Fruit fly (Drosophila melanogaster) whole organism, prepupa: ENCODE data around the gene ago.

ENCODE experiments used
- Blimp-1 ChIP-seq: fragments of 200-800 bp; sonication (Bioruptor generic); optimal IDR thresholded peaks from 3 replicates; lab custom pipeline; 2017; ENCODE audit warnings: missing biosample characterization, missing genetic modification characterization, mild to moderate bottlenecking, moderate library complexity, missing genetic modification reagents
- CG10631 ChIP-seq: fragments of 200-800 bp; sonication (Bioruptor generic); optimal IDR thresholded peaks from 2 replicates; lab custom pipeline; 2016; ENCODE audit warnings: missing biosample characterization, missing genetic modification characterization
- CG10669 ChIP-seq: fragments of 200-800 bp; sonication (Bioruptor generic); optimal IDR thresholded peaks from 3 replicates; lab custom pipeline; 2018; ENCODE audit warnings: missing biosample characterization, mild to moderate bottlenecking, missing genetic modification characterization, moderate library complexity
- CG11294 ChIP-seq: fragments of 200-800 bp; sonication (Bioruptor generic); IDR thresholded peaks from 2 replicates; pipeline ENCODE4 v1.3.6; 2022; ENCODE audit warnings: missing biosample characterization, missing genetic modification characterization
- CG11762 ChIP-seq: fragments of 200-800 bp; sonication (Bioruptor generic); optimal IDR thresholded peaks from 3 replicates; lab custom pipeline; 2016; ENCODE audit warnings: missing biosample characterization, missing genetic modification characterization; ENCODE audit not compliant: insufficient read depth
- CG11902 ChIP-seq: fragments of 200-800 bp; sonication (Bioruptor generic); optimal IDR thresholded peaks from 3 replicates; lab custom pipeline; 2016; ENCODE audit warnings: missing biosample characterization, missing genetic modification characterization
- CG15336 ChIP-seq: fragments of 200-800 bp; sonication (Bioruptor generic); IDR thresholded peaks from 2 replicates; pipeline ENCODE4 v1.3.6; 2022; ENCODE audit warnings: missing biosample characterization, missing genetic modification characterization
- CG3032 ChIP-seq: fragments of 200-800 bp; optimal IDR thresholded peaks from 2 replicates; lab custom pipeline; 2019; ENCODE audit warnings: missing biosample characterization, mild to moderate bottlenecking, missing genetic modification characterization, moderate library complexity
- CG34406 ChIP-seq: fragments of 200-800 bp; sonication (Bioruptor generic); optimal IDR thresholded peaks from 3 replicates; lab custom pipeline; 2016; ENCODE audit warnings: missing biosample characterization, missing genetic modification characterization
- CG3919 ChIP-seq: fragments of 200-800 bp; sonication (Bioruptor generic); optimal IDR thresholded peaks from 3 replicates; lab custom pipeline; 2016; ENCODE audit warnings: missing biosample characterization, missing genetic modification characterization
- CG4318 ChIP-seq: fragments of 200-800 bp; sonication (Bioruptor generic); optimal IDR thresholded peaks from 3 replicates; lab custom pipeline; 2017; ENCODE audit warnings: missing biosample characterization, mild to moderate bottlenecking, missing genetic modification characterization
- CG6163 ChIP-seq: fragments of 200-800 bp; sonication (Bioruptor generic); IDR thresholded peaks from 3 replicates; pipeline ENCODE4 v1.3.6; 2022; ENCODE audit warnings: missing biosample characterization, missing genetic modification characterization
- CG6276 ChIP-seq: fragments of 200-800 bp; sonication (Bioruptor generic); optimal IDR thresholded peaks from 2 replicates; lab custom pipeline; 2017; ENCODE audit warnings: missing biosample characterization, mild to moderate bottlenecking, missing genetic modification characterization
- CG6808 ChIP-seq: fragments of 200-800 bp; sonication (Bioruptor generic); optimal IDR thresholded peaks from 3 replicates; lab custom pipeline; 2017; ENCODE audit warnings: missing biosample characterization, missing genetic modification characterization, mild to moderate bottlenecking, moderate library complexity, missing genetic modification reagents
- CG7368 ChIP-seq: fragments of 200-800 bp; sonication (Bioruptor generic); optimal IDR thresholded peaks from 3 replicates; lab custom pipeline; 2016; ENCODE audit warnings: missing biosample characterization, missing genetic modification characterization
- CG8119 ChIP-seq: fragments of 200-800 bp; sonication (Bioruptor generic); IDR thresholded peaks from 3 replicates; pipeline ENCODE4 v1.3.6; 2022; ENCODE audit warnings: missing biosample characterization, missing genetic modification characterization
- CG8319 ChIP-seq: fragments of 200-800 bp; sonication (Bioruptor generic); optimal IDR thresholded peaks from 3 replicates; lab custom pipeline; 2016; ENCODE audit warnings: missing biosample characterization, missing genetic modification characterization
- CG8632 ChIP-seq: fragments of 200-800 bp; sonication (Bioruptor generic); optimal IDR thresholded peaks from 3 replicates; lab custom pipeline; 2016; ENCODE audit warnings: missing biosample characterization, missing genetic modification characterization
- CG9139 ChIP-seq: fragments of 200-800 bp; sonication (Bioruptor generic); optimal IDR thresholded peaks from 3 replicates; lab custom pipeline; 2017; ENCODE audit warnings: missing biosample characterization, mild to moderate bottlenecking, missing genetic modification characterization
- Ets96B ChIP-seq: fragments of 200-800 bp; optimal IDR thresholded peaks from 2 replicates; lab custom pipeline; 2019; ENCODE audit warnings: missing biosample characterization, mild to moderate bottlenecking, missing genetic modification characterization, moderate library complexity
- Gug ChIP-seq: fragments of 200-800 bp; sonication (Bioruptor generic); IDR thresholded peaks from 2 replicates; pipeline ENCODE4 v1.3.6; 2022; ENCODE audit warnings: missing biosample characterization, missing genetic modification characterization
- Hr39 ChIP-seq: fragments of 200-800 bp; sonication (Bioruptor generic); optimal IDR thresholded peaks from 2 replicates; lab custom pipeline; 2016; ENCODE audit warnings: missing biosample characterization, missing genetic modification characterization
- Hr4 ChIP-seq: fragments of 200-800 bp; sonication (Bioruptor generic); optimal IDR thresholded peaks from 3 replicates; lab custom pipeline; 2016; ENCODE audit warnings: missing biosample characterization, missing genetic modification characterization
- Lpt ChIP-seq: fragments of 200-800 bp; sonication (Bioruptor generic); optimal IDR thresholded peaks from 3 replicates; lab custom pipeline; 2016; ENCODE audit warnings: missing biosample characterization, missing genetic modification characterization
- OdsH ChIP-seq: fragments of 200-800 bp; sonication (Bioruptor generic); optimal IDR thresholded peaks from 3 replicates; lab custom pipeline; 2016; ENCODE audit warnings: missing biosample characterization, missing genetic modification characterization
- Smox ChIP-seq: fragments of 200-800 bp; sonication (Bioruptor generic); optimal IDR thresholded peaks from 3 replicates; lab custom pipeline; 2016; ENCODE audit warnings: missing biosample characterization, missing genetic modification characterization
- Sox14 ChIP-seq: fragments of 200-800 bp; sonication (Bioruptor generic); optimal IDR thresholded peaks from 3 replicates; lab custom pipeline; 2016; ENCODE audit warnings: missing biosample characterization, missing genetic modification characterization
- achi ChIP-seq: fragments of 200-800 bp; sonication (Bioruptor generic); optimal IDR thresholded peaks from 3 replicates; lab custom pipeline; 2016; ENCODE audit warnings: missing biosample characterization, missing genetic modification characterization
- acj6 ChIP-seq: fragments of 200-800 bp; sonication (Bioruptor generic); optimal IDR thresholded peaks from 3 replicates; lab custom pipeline; 2016; ENCODE audit warnings: missing biosample characterization, missing genetic modification characterization
- cyc ChIP-seq: fragments of 200-800 bp; sonication (Bioruptor generic); optimal IDR thresholded peaks from 3 replicates; lab custom pipeline; 2016; ENCODE audit warnings: missing biosample characterization, missing genetic modification characterization
- dsx ChIP-seq: fragments of 200-800 bp; optimal IDR thresholded peaks from 3 replicates; lab custom pipeline; 2019; ENCODE audit warnings: missing biosample characterization, mild to moderate bottlenecking, missing genetic modification characterization, moderate library complexity; ENCODE audit not compliant: poor library complexity, severe bottlenecking
- eg ChIP-seq: fragments of 200-800 bp; sonication (Bioruptor generic); IDR thresholded peaks from 3 replicates; pipeline ENCODE4 v1.3.6; 2022; ENCODE audit warnings: missing biosample characterization, missing genetic modification characterization
- esn ChIP-seq: fragments of 200-800 bp; sonication (Bioruptor generic); optimal IDR thresholded peaks from 2 replicates; lab custom pipeline; 2016; ENCODE audit warnings: missing biosample characterization, mild to moderate bottlenecking, missing genetic modification characterization, moderate library complexity
- fd85E ChIP-seq: fragments of 200-800 bp; sonication (Bioruptor generic); optimal IDR thresholded peaks from 3 replicates; lab custom pipeline; 2016; ENCODE audit warnings: missing biosample characterization, missing genetic modification characterization
- fkh ChIP-seq: fragments of 200-800 bp; sonication (Bioruptor generic); optimal IDR thresholded peaks from 3 replicates; lab custom pipeline; 2017; ENCODE audit warnings: missing biosample characterization, mild to moderate bottlenecking, missing genetic modification characterization, moderate library complexity
- lz ChIP-seq: fragments of 200-800 bp; sonication (Bioruptor generic); optimal IDR thresholded peaks from 3 replicates; lab custom pipeline; 2016; ENCODE audit warnings: missing biosample characterization, missing genetic modification characterization
- net ChIP-seq: fragments of 200-800 bp; sonication (Bioruptor generic); optimal IDR thresholded peaks from 3 replicates; lab custom pipeline; 2016; ENCODE audit warnings: missing biosample characterization, missing genetic modification characterization
- salr ChIP-seq, 2 experiments: fragments of 200-800 bp; sonication (Bioruptor generic); optimal IDR thresholded peaks; 3 replicates each; lab custom pipeline; 2016 to 2018; ENCODE audit warnings: missing biosample characterization in 2 of 2, missing genetic modification characterization in 2 of 2, mild to moderate bottlenecking in 1 of 2
- spab ChIP-seq: fragments of 200-800 bp; sonication (Bioruptor generic); optimal IDR thresholded peaks from 2 replicates; lab custom pipeline; 2017; ENCODE audit warnings: missing biosample characterization, mild to moderate bottlenecking, missing genetic modification characterization, missing genetic modification reagents
- ss ChIP-seq, 2 experiments: fragments of 200-800 bp; sonication (Bioruptor generic); optimal IDR thresholded peaks; 2 replicates in 1 of 2; 3 replicates in 1 of 2; lab custom pipeline; 2017 to 2018; ENCODE audit warnings: mild to moderate bottlenecking in 2 of 2, missing biosample characterization in 2 of 2, missing genetic modification characterization in 2 of 2, moderate library complexity in 1 of 2
- svp ChIP-seq: fragments of 200-800 bp; sonication (Bioruptor generic); peaks from one replicate; lab custom pipeline; 2016; ENCODE audit warnings: missing biosample characterization, missing genetic modification characterization
- topi ChIP-seq: fragments of 200-800 bp; sonication (Bioruptor generic); optimal IDR thresholded peaks from 3 replicates; lab custom pipeline; 2016; ENCODE audit warnings: missing biosample characterization, missing genetic modification characterization

ago gene

dm6 chr3L:4252121-4252861 is 1.8 kb downstream of the ago start:
- TF ChIP-seq dsx (GFP tag; lab: Kevin White, UChicago) (peak; percentile 25), esn (GFP tag; lab: Kevin White, UChicago) (peak; percentile 33), CG10669 (GFP tag; lab: Kevin White, UChicago) (no peak), CG6163 (GFP tag; lab: Robert Waterston, UW) (peak; percentile 53), svp (GFP tag; lab: Kevin White, UChicago) (no peak)

dm6 chr3L:4242428-4242827 is 11.7 kb downstream of the ago start, which contains the start of gene pav:
Gene pav (plus strand): TSS chr3L:4242734.
- TF ChIP-seq esn (GFP tag; lab: Kevin White, UChicago) (peak; percentile 54), eg (GFP tag; lab: Robert Waterston, UW) (peak; percentile 74), CG3032 (tag; lab: Kevin White, UChicago) (peak; percentile 48), svp (GFP tag; lab: Kevin White, UChicago) (no peak), lz (GFP tag; lab: Kevin White, UChicago) (peak; percentile 13), fd85E (no peak), CG6163 (GFP tag; lab: Robert Waterston, UW) (0 out of 3 replicates have a peak, but pooled peaks have one; percentile 48), CG15336 (GFP tag; lab: Robert Waterston, UW) (peak; percentile 63), CG8119 (peak; percentile 35; the same call in 2 of the 3 replicates)

- TF ChIP-seq CG6163 (GFP tag; lab: Robert Waterston, UW), result peak; percentile 95
- TF ChIP-seq salr (GFP tag; optimal IDR thresholded peaks at IDR 0.05; lab: Kevin White, UChicago), result peak; percentile 89 to 97
- TF ChIP-seq Ets96B (tag; lab: Kevin White, UChicago), result peak; percentile 86
- peak; percentile 86 for TF ChIP-seq CG8319 (GFP tag; lab: Kevin White, UChicago)
- peak; percentile 94 for TF ChIP-seq topi (GFP tag; lab: Kevin White, UChicago)
- peak; percentile 95 for TF ChIP-seq OdsH (GFP tag; lab: Kevin White, UChicago)
- peak; percentile 88 for TF ChIP-seq CG11902 (GFP tag; lab: Kevin White, UChicago)
- TF ChIP-seq spab (GFP tag; lab: Kevin White, UChicago), result peak; percentile 88
- peak; percentile 92 for TF ChIP-seq Gug (GFP tag; lab: Robert Waterston, UW)
- TF ChIP-seq esn (GFP tag; lab: Kevin White, UChicago), result peak; percentile 96
- TF ChIP-seq CG34406 (GFP tag; lab: Kevin White, UChicago), result peak; percentile 93
- peak; percentile 50 for TF ChIP-seq fkh (GFP tag; lab: Kevin White, UChicago)
- TF ChIP-seq Blimp-1 (GFP tag; lab: Kevin White, UChicago), result peak; percentile 85
- TF ChIP-seq CG10631 (GFP tag; lab: Kevin White, UChicago), result peak; percentile 92
- TF ChIP-seq achi (GFP tag; lab: Kevin White, UChicago), result peak; percentile 93
- TF ChIP-seq net (GFP tag; lab: Kevin White, UChicago), result peak; percentile 96
- peak; percentile 89 for TF ChIP-seq CG9139 (GFP tag; lab: Kevin White, UChicago)
- TF ChIP-seq CG4318 (GFP tag; lab: Kevin White, UChicago), result peak; percentile 97
- TF ChIP-seq CG11294 (GFP tag; lab: Robert Waterston, UW), result peak; percentile 87
- peak; percentile 94 for TF ChIP-seq acj6 (GFP tag; lab: Kevin White, UChicago)
- TF ChIP-seq Hr39 (GFP tag; lab: Kevin White, UChicago), result peak; percentile 95
- peak; percentile 92 for TF ChIP-seq CG8632 (GFP tag; lab: Kevin White, UChicago)
- peak; percentile 89 for TF ChIP-seq Smox (GFP tag; lab: Kevin White, UChicago)
- TF ChIP-seq CG3919 (GFP tag; lab: Kevin White, UChicago), result peak; percentile 95
- TF ChIP-seq CG6808, result peak; percentile 95
- TF ChIP-seq CG11762 (GFP tag; lab: Kevin White, UChicago), result peak; percentile 90
- peak; percentile 94 to 95 for TF ChIP-seq ss (GFP tag; optimal IDR thresholded peaks at IDR 0.05; lab: Kevin White, UChicago)
- TF ChIP-seq CG15336 (GFP tag; lab: Robert Waterston, UW), result peak; percentile 97
- TF ChIP-seq Hr4 (GFP tag; lab: Kevin White, UChicago), result peak; percentile 98
- peak; percentile 93 for TF ChIP-seq Lpt (GFP tag; lab: Kevin White, UChicago)
- peak; percentile 91 for TF ChIP-seq CG10669 (GFP tag; lab: Kevin White, UChicago)
- peak; percentile 97 for TF ChIP-seq CG6276 (GFP tag; lab: Kevin White, UChicago)
- TF ChIP-seq lz (GFP tag; lab: Kevin White, UChicago), result peak; percentile 94
- peak; percentile 97 for TF ChIP-seq Sox14 (GFP tag; lab: Kevin White, UChicago)
- TF ChIP-seq fd85E, result peak; percentile 78
- peak; percentile 91 for TF ChIP-seq cyc (GFP tag; lab: Kevin White, UChicago)
- peak; percentile 98 for TF ChIP-seq CG3032 (tag; lab: Kevin White, UChicago)
- TF ChIP-seq CG7368 (GFP tag; lab: Kevin White, UChicago), result peak; percentile 91
These were observed 14.4 kb downstream of the ago start, which contains the start of gene Sqor for dm6 chr3L:4239442-4240322. Gene Sqor (plus strand): TSS chr3L:4240173.
